Worm (Caenorhabditis elegans): ENCODE results near the gene dnj-5.

dnj-5 gene

ce11 chrII:6836762-6837566, 21.1 kb downstream of the dnj-5 start:
- no peak for TF ChIP-seq hmg-4 (GFP tag; optimal IDR thresholded peaks at IDR 0.05)
- TF ChIP-seq pes-1 (GFP tag; IDR thresholded peaks at IDR 0.05), result no peak
- no peak for TF ChIP-seq tbx-11 (GFP tag; IDR thresholded peaks at IDR 0.05)
- no peak for TF ChIP-seq sea-1 (GFP tag; conservative IDR thresholded peaks at IDR 0.05)
- no peak for TF ChIP-seq ama-1 (optimal IDR thresholded peaks at IDR 0.05)
- TF ChIP-seq tra-4 (tag; optimal IDR thresholded peaks at IDR 0.05), result no peak
- TF ChIP-seq B0310.2 (tag; optimal IDR thresholded peaks at IDR 0.05), result no peak
- TF ChIP-seq ets-7 (tag; optimal IDR thresholded peaks at IDR 0.05), result no peak
- no peak for TF ChIP-seq F13C5.2 (tag; optimal IDR thresholded peaks at IDR 0.05)
- no peak for TF ChIP-seq aly-1 (tag; optimal IDR thresholded peaks at IDR 0.05)
- no peak for TF ChIP-seq ceh-36 (tag; optimal IDR thresholded peaks at IDR 0.05)

ce11 chrII:6835972-6836595, 22.0 kb downstream of the dnj-5 start:
- TF ChIP-seq flt-1 (GFP tag; IDR thresholded peaks at IDR 0.05), result no peak
- TF ChIP-seq ama-1 (optimal IDR thresholded peaks at IDR 0.05), result no peak
- no peak for TF ChIP-seq hmbx-1 (tag; optimal IDR thresholded peaks at IDR 0.05)
- no peak for TF ChIP-seq B0310.2 (tag; optimal IDR thresholded peaks at IDR 0.05)
- TF ChIP-seq hmg-4 (GFP tag; optimal IDR thresholded peaks at IDR 0.05), result no peak
- TF ChIP-seq tra-4 (tag; optimal IDR thresholded peaks at IDR 0.05), result no peak
- no peak for TF ChIP-seq ceh-36 (tag; optimal IDR thresholded peaks at IDR 0.05)
- no peak for TF ChIP-seq pes-1 (GFP tag; IDR thresholded peaks at IDR 0.05)
- TF ChIP-seq scrt-1 (GFP tag; IDR thresholded peaks at IDR 0.05), result no peak
- TF ChIP-seq aly-1 (tag; optimal IDR thresholded peaks at IDR 0.05), result no peak
- no peak for TF ChIP-seq tbx-37 (GFP tag; conservative IDR thresholded peaks at IDR 0.05)
- no peak for TF ChIP-seq hnd-1 (tag; optimal IDR thresholded peaks at IDR 0.05)
- no peak for TF ChIP-seq tbx-11 (GFP tag; IDR thresholded peaks at IDR 0.05)
- no peak for TF ChIP-seq F13C5.2 (tag; optimal IDR thresholded peaks at IDR 0.05)
- TF ChIP-seq ets-7 (tag; optimal IDR thresholded peaks at IDR 0.05), result no peak

- TF ChIP-seq tbx-11 (GFP tag; IDR thresholded peaks at IDR 0.05), result no peak
- TF ChIP-seq flt-1 (GFP tag; IDR thresholded peaks at IDR 0.05), result 0 out of 2 replicates have a peak, but pooled peaks have one; percentile 30
- TF ChIP-seq hmg-4 (GFP tag; optimal IDR thresholded peaks at IDR 0.05), result no peak
Observed at ce11 chrII:6835500-6835899, 22.6 kb downstream of the dnj-5 start.

- TF ChIP-seq sea-1 (GFP tag; conservative IDR thresholded peaks at IDR 0.05), result peak; percentile 69; the same call in 1 of the 2 replicates
- no peak for TF ChIP-seq aly-1 (tag; optimal IDR thresholded peaks at IDR 0.05)
- TF ChIP-seq ama-1 (optimal IDR thresholded peaks at IDR 0.05), result no peak
- no peak for TF ChIP-seq hnd-1 (tag; optimal IDR thresholded peaks at IDR 0.05)
- no peak for TF ChIP-seq pes-1 (GFP tag; IDR thresholded peaks at IDR 0.05)
Observed at ce11 chrII:6834582-6835058, 23.5 kb downstream of the dnj-5 start, which contains the start of gene egl-27. egl-27 (plus strand) TSS chrII:6835008.

ce11 chrII:6833781-6834339, 24.2 kb downstream of the dnj-5 start:
- TF ChIP-seq ceh-36 (tag; optimal IDR thresholded peaks at IDR 0.05) (peak; percentile 69), ceh-13 (GFP tag; optimal IDR thresholded peaks at IDR 0.05) (no peak), aly-1 (tag; optimal IDR thresholded peaks at IDR 0.05) (peak; percentile 7)

ce11 chrII:6832695-6833389, 25.3 kb downstream of the dnj-5 start:
- TF ChIP-seq F13C5.2 (tag; optimal IDR thresholded peaks at IDR 0.05), result no peak
- TF ChIP-seq flt-1 (GFP tag; IDR thresholded peaks at IDR 0.05), result peak; percentile 13; the same call in 1 of the 2 replicates
- TF ChIP-seq hmg-4 (GFP tag; optimal IDR thresholded peaks at IDR 0.05), result peak; percentile 63
- no peak for TF ChIP-seq ceh-36 (tag; optimal IDR thresholded peaks at IDR 0.05)
- no peak for TF ChIP-seq tra-4 (tag; optimal IDR thresholded peaks at IDR 0.05)

ce11 chrII:6832207-6832606, 25.9 kb downstream of the dnj-5 start:
- no peak for TF ChIP-seq ceh-36 (tag; optimal IDR thresholded peaks at IDR 0.05)
- no peak for TF ChIP-seq F13C5.2 (tag; optimal IDR thresholded peaks at IDR 0.05)
- no peak for TF ChIP-seq sea-1 (GFP tag; conservative IDR thresholded peaks at IDR 0.05)
- no peak for TF ChIP-seq tra-4 (tag; optimal IDR thresholded peaks at IDR 0.05)
- no peak for TF ChIP-seq tbx-11 (GFP tag; IDR thresholded peaks at IDR 0.05)
- no peak for TF ChIP-seq B0310.2 (tag; optimal IDR thresholded peaks at IDR 0.05)
- no peak for TF ChIP-seq pes-1 (GFP tag; IDR thresholded peaks at IDR 0.05)
- TF ChIP-seq ets-7 (tag; optimal IDR thresholded peaks at IDR 0.05), result no peak
- TF ChIP-seq hmg-4 (GFP tag; optimal IDR thresholded peaks at IDR 0.05), result no peak
